ENCODE assay signal across 8 worm cellular contexts in genomic region chrII:6830923-6831322, ce11.
TF ChIP-seq lines count a peak whose summit lies in the region.

No protein-coding gene starts in this region.

TF ChIP-seq in whole organism, L1 larva, 84 proteins besides CTCF, POLR2A, EP300 and RAD21:
- TF ChIP-seq nhr-11 (tag; optimal IDR thresholded peaks at IDR 0.05; lab: Kevin White, UChicago) (no peak), ztf-4 (tag; optimal IDR thresholded peaks at IDR 0.05; lab: Kevin White, UChicago) (no peak), nhr-85 (tag; lab: Kevin White, UChicago) (peak; percentile 74), efl-1 (optimal IDR thresholded peaks at IDR 0.05; lab: Kevin White, UChicago) (no peak), efl-1 (GFP tag; optimal IDR thresholded peaks at IDR 0.05 in 1 of 2; lab: Kevin White, UChicago) (peak in 1 of 2 experiments; percentile 16), mdl-1 (tag; optimal IDR thresholded peaks at IDR 0.05; lab: Kevin White, UChicago) (no peak), blmp-1 (tag; optimal IDR thresholded peaks at IDR 0.05; lab: Kevin White, UChicago) (peak; percentile 72), ces-1 (GFP tag; optimal IDR thresholded peaks at IDR 0.05; lab: Kevin White, UChicago) (no peak)
TF ChIP-seq in whole organism, L1 larva: peak in this region for 3.

TF ChIP-seq in whole organism, L2 larva, 48 proteins besides CTCF, POLR2A, EP300 and RAD21:
- TF ChIP-seq peb-1 (tag; optimal IDR thresholded peaks at IDR 0.05; lab: Kevin White, UChicago) = no peak
- no peak for TF ChIP-seq snpc-4 (tag; optimal IDR thresholded peaks at IDR 0.05; lab: Kevin White, UChicago)
- TF ChIP-seq nhr-129 (tag; optimal IDR thresholded peaks at IDR 0.05; lab: Kevin White, UChicago) = peak; percentile 1
- peak; percentile 37 for TF ChIP-seq blmp-1 (tag; optimal IDR thresholded peaks at IDR 0.05; lab: Kevin White, UChicago; ENCODE audit: insufficient read depth)
- TF ChIP-seq ceh-16 (tag; optimal IDR thresholded peaks at IDR 0.05; lab: Kevin White, UChicago) = no peak
- no peak for TF ChIP-seq sem-4 (tag; optimal IDR thresholded peaks at IDR 0.05; lab: Kevin White, UChicago)

TF ChIP-seq in whole organism, L4 larva, 104 proteins besides CTCF, POLR2A, EP300 and RAD21 (continues in another document):
- TF ChIP-seq spr-3 (GFP tag; optimal IDR thresholded peaks at IDR 0.05; lab: Kevin White, UChicago) (no peak), ztf-7 (tag; optimal IDR thresholded peaks at IDR 0.05; lab: Kevin White, UChicago) (no peak), hmg-1.1 (GFP tag; IDR thresholded peaks at IDR 0.05; lab: Robert Waterston, UW) (no peak), fkh-10 (GFP tag; optimal IDR thresholded peaks at IDR 0.05; lab: Kevin White, UChicago) (no peak), nhr-42 (GFP tag; IDR thresholded peaks at IDR 0.05; lab: Robert Waterston, UW) (no peak), arid-1 (GFP tag; conservative IDR thresholded peaks at IDR 0.05; lab: Robert Waterston, UW) (no peak), T20F7.1 (GFP tag; optimal IDR thresholded peaks at IDR 0.05; lab: Kevin White, UChicago) (no peak), unc-130 (GFP tag; optimal IDR thresholded peaks at IDR 0.05; lab: Kevin White, UChicago) (no peak), cey-2 (tag; optimal IDR thresholded peaks at IDR 0.05; lab: Kevin White, UChicago; ENCODE audit: borderline replicate concordance, insufficient read depth) (no peak), mdt-29 (GFP tag; IDR thresholded peaks at IDR 0.05; lab: Robert Waterston, UW) (no peak), nhr-11 (tag; optimal IDR thresholded peaks at IDR 0.05; lab: Kevin White, UChicago) (no peak), mes-2 (tag; optimal IDR thresholded peaks at IDR 0.05; lab: Kevin White, UChicago; ENCODE audit: poor library complexity, severe bottlenecking) (peak; percentile 20), aha-1 (tag; lab: Kevin White, UChicago) (peak; percentile 8)

TF ChIP-seq in whole organism, early embryonic, 17 proteins besides CTCF, POLR2A, EP300 and RAD21:
- TF ChIP-seq ceh-13 (GFP tag; optimal IDR thresholded peaks at IDR 0.05; lab: Kevin White, UChicago) = no peak
- peak; percentile 40 for TF ChIP-seq ceh-36 (tag; optimal IDR thresholded peaks at IDR 0.05; lab: Kevin White, UChicago)
- TF ChIP-seq B0310.2 (tag; optimal IDR thresholded peaks at IDR 0.05; lab: Kevin White, UChicago) = no peak
- no peak for TF ChIP-seq aly-1 (tag; optimal IDR thresholded peaks at IDR 0.05; lab: Kevin White, UChicago)
- TF ChIP-seq hmg-4 (GFP tag; optimal IDR thresholded peaks at IDR 0.05; lab: Kevin White, UChicago) = peak; percentile 57
- TF ChIP-seq hnd-1 (tag; optimal IDR thresholded peaks at IDR 0.05; lab: Kevin White, UChicago) = no peak

TF ChIP-seq in whole organism, late embryonic, 69 proteins besides CTCF, POLR2A, EP300 and RAD21:
- TF ChIP-seq ceh-18 (tag; optimal IDR thresholded peaks at IDR 0.05; lab: Kevin White, UChicago) = no peak
- TF ChIP-seq elt-2 (tag; optimal IDR thresholded peaks at IDR 0.05; lab: Kevin White, UChicago) = no peak
- TF ChIP-seq unc-86 (tag; optimal IDR thresholded peaks at IDR 0.05; lab: Kevin White, UChicago) = no peak
- TF ChIP-seq elt-4 (tag; optimal IDR thresholded peaks at IDR 0.05; lab: Kevin White, UChicago) = no peak
- peak; percentile 15 for TF ChIP-seq tbx-2 (tag; optimal IDR thresholded peaks at IDR 0.05; lab: Kevin White, UChicago)
- peak; percentile 15 for TF ChIP-seq sdc-2 (tag; optimal IDR thresholded peaks at IDR 0.05; lab: Kevin White, UChicago)
- no peak for TF ChIP-seq Y22D7AL.16 (tag; optimal IDR thresholded peaks at IDR 0.05; lab: Kevin White, UChicago)

TF ChIP-seq in whole organism, midembryonic, 9 proteins besides CTCF, POLR2A, EP300 and RAD21:
- TF ChIP-seq ztf-29 (GFP tag; IDR thresholded peaks at IDR 0.05; lab: Robert Waterston, UW) (no peak), med-1 (GFP tag; optimal IDR thresholded peaks at IDR 0.05; lab: Kevin White, UChicago; ENCODE audit: insufficient read depth) (no peak), tab-1 (GFP tag; IDR thresholded peaks at IDR 0.05; lab: Robert Waterston, UW) (peak; percentile 66; the same call in 1 of the 2 replicates), ref-1 (GFP tag; conservative IDR thresholded peaks at IDR 0.05; lab: Robert Waterston, UW) (no peak), ztf-23 (GFP tag; IDR thresholded peaks at IDR 0.05; lab: Robert Waterston, UW) (0 out of 2 replicates have a peak, but pooled peaks have one; percentile 47), flt-1 (GFP tag; IDR thresholded peaks at IDR 0.05; lab: Robert Waterston, UW) (no peak), cog-1 (tag; optimal IDR thresholded peaks at IDR 0.05; lab: Kevin White, UChicago) (no peak), T22C8.4 (GFP tag; IDR thresholded peaks at IDR 0.05; lab: Robert Waterston, UW) (no peak), klf-2 (GFP tag; conservative IDR thresholded peaks at IDR 0.05; lab: Robert Waterston, UW) (no peak)
TF ChIP-seq in whole organism, midembryonic: peak in this region for 2.

TF ChIP-seq in whole organism, mixed stage, embryonic, 35 proteins besides CTCF, POLR2A, EP300 and RAD21:
- TF ChIP-seq ham-2 (GFP tag; optimal IDR thresholded peaks at IDR 0.05; lab: Kevin White, UChicago) (peak; percentile 72), mls-2 (tag; optimal IDR thresholded peaks at IDR 0.05; lab: Kevin White, UChicago) (peak; percentile 29), bed-3 (GFP tag; optimal IDR thresholded peaks at IDR 0.05; lab: Kevin White, UChicago) (no peak), nhr-2 (tag; optimal IDR thresholded peaks at IDR 0.05; lab: Kevin White, UChicago) (peak; percentile 64), lin-13 (tag; optimal IDR thresholded peaks at IDR 0.05; lab: Kevin White, UChicago) (no peak), mep-1 (tag; optimal IDR thresholded peaks at IDR 0.05; lab: Kevin White, UChicago) (peak; percentile 35), lsy-2 (tag; optimal IDR thresholded peaks at IDR 0.05; lab: Kevin White, UChicago) (no peak), nhr-237 (tag; optimal IDR thresholded peaks at IDR 0.05; lab: Kevin White, UChicago) (no peak), ztf-11 (tag; optimal IDR thresholded peaks at IDR 0.05; lab: Kevin White, UChicago) (peak; percentile 7), cnd-1 (tag; optimal IDR thresholded peaks at IDR 0.05; lab: Kevin White, UChicago) (peak; percentile 62), unc-39 (tag; optimal IDR thresholded peaks at IDR 0.05; lab: Kevin White, UChicago) (no peak)

TF ChIP-seq in whole organism, young adult, 124 proteins besides CTCF, POLR2A, EP300 and RAD21:
- TF ChIP-seq madf-3 (GFP tag; IDR thresholded peaks at IDR 0.05; lab: Robert Waterston, UW) (0 out of 2 replicates have a peak, but pooled peaks have one; percentile 10), zfh-2 (GFP tag; conservative IDR thresholded peaks at IDR 0.05; lab: Robert Waterston, UW) (no peak)
